Fruit fly (Drosophila melanogaster) whole organism, wandering third instar larva: ENCODE results near the gene CG31809.

Experiments
- GATAd ChIP-seq: sonication (Bioruptor generic); optimal IDR thresholded peaks from 2 replicates; lab custom pipeline; 2016; ENCODE audit warnings: missing biosample characterization, missing genetic modification characterization
- Myc ChIP-seq: fragments of >200 bp; optimal IDR thresholded peaks from 2 replicates; lab custom pipeline; 2017
- lola ChIP-seq: fragments of >200 bp; optimal IDR thresholded peaks from 2 replicates; lab custom pipeline; 2017; ENCODE audit warnings: missing biosample characterization, missing genetic modification characterization
- psq ChIP-seq: fragments of 200-800 bp; sonication (Bioruptor generic); optimal IDR thresholded peaks from 3 replicates; lab custom pipeline; 2017; ENCODE audit warnings: missing biosample characterization, mild to moderate bottlenecking, missing genetic modification characterization, moderate library complexity

DNA sequence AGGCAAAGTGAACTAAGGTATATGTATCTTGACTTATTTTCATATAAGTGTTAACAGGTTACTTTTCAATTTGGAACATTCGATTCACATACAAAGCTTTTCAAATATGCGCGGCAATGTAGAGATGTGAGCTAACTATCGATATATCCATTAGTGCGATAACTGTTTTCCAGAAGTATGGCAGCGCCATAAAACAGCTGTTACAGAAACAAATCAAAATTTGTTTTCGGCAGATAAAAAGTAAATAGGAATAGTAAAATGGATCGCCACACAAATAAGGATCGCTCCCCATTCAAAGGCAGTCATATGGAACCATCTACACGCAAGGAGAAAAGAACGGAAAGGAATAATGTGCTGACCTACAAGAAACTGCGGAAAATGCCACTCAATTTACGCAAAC, 20.8 kb upstream of the CG31809 start, which contains the start of the genes CG32832, CG31743 and CG34313:
- TF ChIP-seq psq (GFP tag; lab: Kevin White, UChicago) (no peak), Myc (lab: Kevin White, UChicago) (no peak), lola (GFP tag; lab: Kevin White, UChicago) (no peak), GATAd (GFP tag; lab: Kevin White, UChicago) (no peak)
